Fruit fly (Drosophila melanogaster): ENCODE data around the gene Usp10.

The Usp10 gene

dm6 chr3L:881496-882235 lies 10.0 kb downstream of the Usp10 start, which contains the start of gene CG13907:
CG13907 (minus strand) TSS chr3L:882013.
- TF ChIP-seq CG15710 (tag; optimal IDR thresholded peaks at IDR 0.05) (no peak), CG12605 (GFP tag; IDR thresholded peaks at IDR 0.05) (peak; percentile 47; the same call in 1 of the 2 replicates), CG4496 (GFP tag; IDR thresholded peaks at IDR 0.05) (peak; percentile 52; the same call in 2 of the 3 replicates), D1 (tag; optimal IDR thresholded peaks at IDR 0.05) (no peak), CG10348 (GFP tag; IDR thresholded peaks at IDR 0.05) (no peak), Ets98B (GFP tag; IDR thresholded peaks at IDR 0.05) (no peak; the same call in 1 of the 2 replicates), EcR (GFP tag; optimal IDR thresholded peaks at IDR 0.05) (peak; percentile 12), fd96Ca (GFP tag; IDR thresholded peaks at IDR 0.05) (no peak), rn (GFP tag; IDR thresholded peaks at IDR 0.05) (no peak), Snoo (tag; optimal IDR thresholded peaks at IDR 0.05) (no peak), gl (tag; optimal IDR thresholded peaks at IDR 0.05) (no peak), CG8301 (tag; optimal IDR thresholded peaks at IDR 0.05) (no peak), Pif1A (GFP tag; optimal IDR thresholded peaks at IDR 0.05) (peak; percentile 5), Pif1B (GFP tag; optimal IDR thresholded peaks at IDR 0.05) (no peak), CG34367 (tag; optimal IDR thresholded peaks at IDR 0.05) (no peak), CG9948 (tag; optimal IDR thresholded peaks at IDR 0.05) (no peak), CG32121 (GFP tag; IDR thresholded peaks at IDR 0.05) (peak; percentile 29; the same call in 1 of the 2 replicates), CG13204 (GFP tag; optimal IDR thresholded peaks at IDR 0.05) (no peak), CG14655 (GFP tag; optimal IDR thresholded peaks at IDR 0.05) (no peak)

dm6 chr3L:882236-882891 lies 10.7 kb downstream of the Usp10 start:
- no peak for TF ChIP-seq D1 (tag; optimal IDR thresholded peaks at IDR 0.05)
- TF ChIP-seq gl (tag; optimal IDR thresholded peaks at IDR 0.05): no peak
- TF ChIP-seq fd96Ca (GFP tag; IDR thresholded peaks at IDR 0.05): no peak
- TF ChIP-seq CG10348 (GFP tag; IDR thresholded peaks at IDR 0.05): no peak
- no peak for TF ChIP-seq CG9948 (tag; optimal IDR thresholded peaks at IDR 0.05)
- no peak for TF ChIP-seq rn (GFP tag; IDR thresholded peaks at IDR 0.05)
- TF ChIP-seq CG15710 (tag; optimal IDR thresholded peaks at IDR 0.05): no peak
- no peak for TF ChIP-seq Ets98B (GFP tag; IDR thresholded peaks at IDR 0.05)
- TF ChIP-seq EcR (GFP tag; optimal IDR thresholded peaks at IDR 0.05): no peak
- no peak for TF ChIP-seq CG13204 (GFP tag; optimal IDR thresholded peaks at IDR 0.05)
- no peak for TF ChIP-seq Pif1B (GFP tag; optimal IDR thresholded peaks at IDR 0.05)

- TF ChIP-seq CG9948 (tag; optimal IDR thresholded peaks at IDR 0.05) (no peak), CG10348 (GFP tag; IDR thresholded peaks at IDR 0.05) (no peak), Pif1A (GFP tag; optimal IDR thresholded peaks at IDR 0.05) (no peak), CG12605 (GFP tag; IDR thresholded peaks at IDR 0.05) (no peak), CG8159 (tag; optimal IDR thresholded peaks at IDR 0.05) (no peak), gl (tag; optimal IDR thresholded peaks at IDR 0.05) (no peak), CG15710 (tag; optimal IDR thresholded peaks at IDR 0.05) (no peak), CG13204 (GFP tag; optimal IDR thresholded peaks at IDR 0.05) (no peak), Pif1B (GFP tag; optimal IDR thresholded peaks at IDR 0.05) (no peak), EcR (GFP tag; optimal IDR thresholded peaks at IDR 0.05) (no peak), CG14655 (GFP tag; optimal IDR thresholded peaks at IDR 0.05) (no peak), CG34367 (tag; optimal IDR thresholded peaks at IDR 0.05) (no peak), fd96Ca (GFP tag; IDR thresholded peaks at IDR 0.05) (no peak), CG32121 (GFP tag; IDR thresholded peaks at IDR 0.05) (no peak), D1 (tag; optimal IDR thresholded peaks at IDR 0.05) (no peak), CG4496 (GFP tag; IDR thresholded peaks at IDR 0.05) (no peak), CG17806 (tag; optimal IDR thresholded peaks at IDR 0.05) (no peak), rn (GFP tag; IDR thresholded peaks at IDR 0.05) (no peak), Ets98B (GFP tag; IDR thresholded peaks at IDR 0.05) (no peak)
Measured at dm6 chr3L:882892-883255, 11.2 kb downstream of the Usp10 start.

- TF ChIP-seq CG14655 (GFP tag; optimal IDR thresholded peaks at IDR 0.05) (no peak), Pif1A (GFP tag; optimal IDR thresholded peaks at IDR 0.05) (no peak), fd96Ca (GFP tag; IDR thresholded peaks at IDR 0.05) (no peak), EcR (GFP tag; optimal IDR thresholded peaks at IDR 0.05) (peak; percentile 92), Pif1B (GFP tag; optimal IDR thresholded peaks at IDR 0.05) (no peak), Snoo (tag; optimal IDR thresholded peaks at IDR 0.05) (no peak)
Measured at dm6 chr3L:883786-884185, 12.1 kb downstream of the Usp10 start.

- TF ChIP-seq Pif1A (GFP tag; optimal IDR thresholded peaks at IDR 0.05) (no peak), fd96Ca (GFP tag; IDR thresholded peaks at IDR 0.05) (0 out of 3 replicates have a peak, but pooled peaks have one; percentile 52), EcR (GFP tag; optimal IDR thresholded peaks at IDR 0.05) (no peak), CG8301 (tag; optimal IDR thresholded peaks at IDR 0.05) (no peak), CG13204 (GFP tag; optimal IDR thresholded peaks at IDR 0.05) (no peak), CG15710 (tag; optimal IDR thresholded peaks at IDR 0.05) (no peak), Snoo (tag; optimal IDR thresholded peaks at IDR 0.05) (no peak), D1 (tag; optimal IDR thresholded peaks at IDR 0.05) (no peak), CG9948 (tag; optimal IDR thresholded peaks at IDR 0.05) (no peak), CG32121 (GFP tag; IDR thresholded peaks at IDR 0.05) (no peak), Ets98B (GFP tag; IDR thresholded peaks at IDR 0.05) (peak; percentile 40), CG17806 (tag; optimal IDR thresholded peaks at IDR 0.05) (no peak), CG4496 (GFP tag; IDR thresholded peaks at IDR 0.05) (peak; percentile 68; the same call in 2 of the 3 replicates), CG34367 (tag; optimal IDR thresholded peaks at IDR 0.05) (no peak), gl (tag; optimal IDR thresholded peaks at IDR 0.05) (no peak), CG12605 (GFP tag; IDR thresholded peaks at IDR 0.05) (no peak), CG8159 (tag; optimal IDR thresholded peaks at IDR 0.05) (peak; percentile 33), rn (GFP tag; IDR thresholded peaks at IDR 0.05) (no peak), CG14655 (GFP tag; optimal IDR thresholded peaks at IDR 0.05) (no peak), Pif1B (GFP tag; optimal IDR thresholded peaks at IDR 0.05) (no peak), CG10348 (GFP tag; IDR thresholded peaks at IDR 0.05) (no peak)
Measured at dm6 chr3L:884239-884638, 12.5 kb downstream of the Usp10 start.

Measured in whole organism, pupa.